Worm (Caenorhabditis elegans): ENCODE measurements around the gene nhx-6.

DNA sequence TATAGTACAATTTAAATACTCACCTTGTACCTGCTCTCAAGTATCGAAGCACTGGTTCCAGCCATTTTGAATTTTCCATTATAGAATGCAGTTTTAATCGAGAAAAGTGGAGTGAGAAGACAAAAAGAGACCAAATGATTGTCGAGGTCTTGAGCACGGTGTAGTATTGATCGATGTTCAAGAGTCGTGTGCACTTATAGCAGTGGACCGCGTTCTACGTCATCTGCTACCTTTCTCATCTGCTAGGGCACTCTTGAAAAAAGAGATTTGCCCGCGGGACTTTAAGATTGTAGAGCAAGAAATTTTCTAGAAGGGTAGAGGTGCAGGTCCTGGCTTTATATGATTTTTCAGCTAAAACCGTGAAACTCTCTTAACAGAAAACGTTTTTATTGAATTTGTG is 22.2 kb downstream of the nhx-6 start, which contains the start of gene fbxc-21:
- TF ChIP-seq snpc-4 (tag; optimal IDR thresholded peaks at IDR 0.05) (no peak), nhr-76 (tag; optimal IDR thresholded peaks at IDR 0.05) (no peak), elt-3 (tag; optimal IDR thresholded peaks at IDR 0.05) (no peak), unc-62 (GFP tag; optimal IDR thresholded peaks at IDR 0.05) (no peak), elt-1 (tag; optimal IDR thresholded peaks at IDR 0.05; ENCODE audit: borderline replicate concordance, insufficient read depth) (no peak)

All from whole organism, mixed stage, embryonic.